Worm (Caenorhabditis elegans) whole organism, late embryonic: ENCODE measurements around the gene nipi-3.

Source experiments
- C08G9.2 ChIP-seq: sonication (generic microtip); optimal IDR thresholded peaks from 2 replicates; lab custom pipeline; 2016; ENCODE audit warnings: mild to moderate bottlenecking, missing genetic modification characterization, moderate library complexity, missing compliant biosample characterization
- F13H6.1 ChIP-seq: sonication (generic microtip); optimal IDR thresholded peaks from 2 replicates; lab custom pipeline; 2016; ENCODE audit warnings: missing genetic modification characterization, missing compliant biosample characterization
- ceh-14 ChIP-seq: sonication (generic microtip); optimal IDR thresholded peaks from 2 replicates; lab custom pipeline; 2016; ENCODE audit warnings: missing genotype, missing genetic modification characterization, missing compliant biosample characterization
- ceh-18 ChIP-seq: sonication (generic microtip); optimal IDR thresholded peaks from 2 replicates; lab custom pipeline; 2016; ENCODE audit warnings: missing genetic modification characterization, missing compliant biosample characterization
- ceh-19 ChIP-seq: fragments of 200-800 bp; sonication (Bioruptor generic); optimal IDR thresholded peaks from 2 replicates; lab custom pipeline; 2018; ENCODE audit warnings: mild to moderate bottlenecking, missing genetic modification characterization, missing compliant biosample characterization
- ceh-24 ChIP-seq: sonication (generic microtip); optimal IDR thresholded peaks from 2 replicates; lab custom pipeline; 2016; ENCODE audit warnings: mild to moderate bottlenecking, missing genetic modification characterization, missing compliant biosample characterization
- ceh-30 ChIP-seq: fragments of 150-350 bp; optimal IDR thresholded peaks from 2 replicates; lab custom pipeline; 2014; ENCODE audit warnings: missing biosample characterization, missing genetic modification characterization
- ceh-31 ChIP-seq: sonication (generic microtip); optimal IDR thresholded peaks from 2 replicates; lab custom pipeline; 2016; ENCODE audit warnings: missing genetic modification characterization, missing compliant biosample characterization
- ceh-34 ChIP-seq: sonication (generic microtip); optimal IDR thresholded peaks from 2 replicates; lab custom pipeline; 2016; ENCODE audit warnings: mild to moderate bottlenecking, missing genetic modification characterization, missing compliant biosample characterization
- ceh-45 ChIP-seq: fragments of 200-800 bp; sonication (Bioruptor generic); IDR thresholded peaks from 2 replicates; pipeline ENCODE4 v1.3.6; 2022; ENCODE audit warnings: missing genetic modification reagents, missing genetic modification characterization, missing compliant biosample characterization
- ceh-48 ChIP-seq: sonication (generic microtip); optimal IDR thresholded peaks from 2 replicates; lab custom pipeline; 2016; ENCODE audit warnings: missing genetic modification characterization, inconsistent platforms, missing compliant biosample characterization
- che-1 ChIP-seq: sonication (generic microtip); optimal IDR thresholded peaks from 2 replicates; lab custom pipeline; 2016; ENCODE audit warnings: mild to moderate bottlenecking, missing genetic modification characterization, missing compliant biosample characterization
- dmd-4 ChIP-seq: sonication (generic microtip); optimal IDR thresholded peaks from 2 replicates; lab custom pipeline; 2016; ENCODE audit warnings: borderline replicate concordance, missing genetic modification characterization, missing compliant biosample characterization
- dve-1 ChIP-seq: sonication (generic microtip); optimal IDR thresholded peaks from 2 replicates; lab custom pipeline; 2017; ENCODE audit warnings: antibody characterized with exemption, mild to moderate bottlenecking, missing genetic modification characterization, missing compliant biosample characterization
- elt-4 ChIP-seq: sonication (generic microtip); optimal IDR thresholded peaks from 2 replicates; lab custom pipeline; 2016; ENCODE audit warnings: missing genetic modification characterization, missing compliant biosample characterization
- ets-4 ChIP-seq: sonication (generic microtip); optimal IDR thresholded peaks from 2 replicates; lab custom pipeline; 2016; ENCODE audit warnings: missing genetic modification characterization, missing compliant biosample characterization
- eyg-1 ChIP-seq: sonication (generic microtip); optimal IDR thresholded peaks from 2 replicates; lab custom pipeline; 2016; ENCODE audit warnings: missing genotype, missing genetic modification characterization, missing compliant biosample characterization
- fax-1 ChIP-seq: sonication (generic microtip); optimal IDR thresholded peaks from 2 replicates; lab custom pipeline; 2016; ENCODE audit warnings: missing genotype, missing genetic modification characterization, missing compliant biosample characterization
- hlh-13 ChIP-seq: fragments of 200-800 bp; sonication (Bioruptor generic); optimal IDR thresholded peaks from 2 replicates; lab custom pipeline; 2018; ENCODE audit warnings: mild to moderate bottlenecking, missing genetic modification characterization, missing compliant biosample characterization
- hlh-30 ChIP-seq: sonication (generic microtip); optimal IDR thresholded peaks from 2 replicates; lab custom pipeline; 2017; ENCODE audit warnings: antibody characterized with exemption, missing genetic modification characterization, missing compliant biosample characterization; ENCODE audit not compliant: insufficient read depth
- hlh-8 ChIP-seq: sonication (generic microtip); optimal IDR thresholded peaks from 2 replicates; lab custom pipeline; 2016; ENCODE audit warnings: missing genotype, missing genetic modification characterization, missing compliant biosample characterization
- madf-2 ChIP-seq: sonication (generic microtip); optimal IDR thresholded peaks from 2 replicates; lab custom pipeline; 2017; ENCODE audit warnings: missing genetic modification characterization, missing compliant biosample characterization
- mec-3 ChIP-seq: sonication (generic microtip); optimal IDR thresholded peaks from 2 replicates; lab custom pipeline; 2016; ENCODE audit warnings: borderline replicate concordance, missing genetic modification characterization, missing compliant biosample characterization
- nfya-1 ChIP-seq: sonication (generic microtip); optimal IDR thresholded peaks from 2 replicates; lab custom pipeline; 2017; ENCODE audit warnings: missing genetic modification characterization, mild to moderate bottlenecking, missing compliant biosample characterization, antibody characterized with exemption, moderate library complexity
- nhr-232 ChIP-seq: sonication (generic microtip); optimal IDR thresholded peaks from 2 replicates; lab custom pipeline; 2016; ENCODE audit warnings: missing genetic modification characterization, missing compliant biosample characterization
- npax-4 ChIP-seq: sonication (generic microtip); optimal IDR thresholded peaks from 2 replicates; lab custom pipeline; 2016; ENCODE audit warnings: missing genetic modification characterization, missing compliant biosample characterization
- pag-3 ChIP-seq: sonication (generic microtip); optimal IDR thresholded peaks from 2 replicates; lab custom pipeline; 2016; ENCODE audit warnings: missing compliant biosample characterization, missing genetic modification characterization, borderline replicate concordance
- pat-9 ChIP-seq: fragments of 200-800 bp; sonication (Bioruptor generic); optimal IDR thresholded peaks from 2 replicates; lab custom pipeline; 2018; ENCODE audit warnings: mild to moderate bottlenecking, missing genetic modification characterization, moderate library complexity, missing compliant biosample characterization
- pax-1 ChIP-seq: fragments of 150-350 bp; optimal IDR thresholded peaks from 2 replicates; lab custom pipeline; 2014; ENCODE audit warnings: missing biosample characterization, missing genetic modification characterization
- pha-2 ChIP-seq: sonication (generic microtip); optimal IDR thresholded peaks from 2 replicates; lab custom pipeline; 2017; ENCODE audit warnings: mild to moderate bottlenecking, missing genetic modification characterization, missing compliant biosample characterization
- pha-4 ChIP-seq: fragments of 150-350 bp; optimal IDR thresholded peaks from 2 replicates; lab custom pipeline; 2018; ENCODE audit warnings: missing biosample characterization, missing genetic modification reagents, missing genetic modification characterization
- pqm-1 ChIP-seq: sonication (generic microtip); optimal IDR thresholded peaks from 2 replicates; lab custom pipeline; 2016; ENCODE audit warnings: missing genetic modification characterization, missing compliant biosample characterization
- pros-1 ChIP-seq: fragments of 150-350 bp; optimal IDR thresholded peaks from 2 replicates; lab custom pipeline; 2014; ENCODE audit warnings: missing biosample characterization, missing genetic modification reagents, missing genetic modification characterization
- ref-2 ChIP-seq: sonication (generic microtip); optimal IDR thresholded peaks from 2 replicates; lab custom pipeline; 2016; ENCODE audit warnings: missing genetic modification characterization, missing compliant biosample characterization
- rnt-1 ChIP-seq: sonication (generic microtip); optimal IDR thresholded peaks from 2 replicates; lab custom pipeline; 2016; ENCODE audit warnings: missing genetic modification characterization, missing compliant biosample characterization
- sdc-2 ChIP-seq: sonication (generic microtip); optimal IDR thresholded peaks from 2 replicates; lab custom pipeline; 2016; ENCODE audit warnings: missing genotype, missing genetic modification characterization, missing compliant biosample characterization
- syd-9 ChIP-seq: sonication (generic microtip); optimal IDR thresholded peaks from 2 replicates; lab custom pipeline; 2016; ENCODE audit warnings: mild to moderate bottlenecking, missing genetic modification characterization, moderate library complexity, missing compliant biosample characterization
- tbx-2 ChIP-seq: sonication (generic microtip); optimal IDR thresholded peaks from 2 replicates; lab custom pipeline; 2016; ENCODE audit warnings: missing genetic modification characterization, missing compliant biosample characterization
- tbx-7 ChIP-seq: sonication (generic microtip); optimal IDR thresholded peaks from 2 replicates; lab custom pipeline; 2016; ENCODE audit warnings: missing genotype, missing genetic modification characterization, missing compliant biosample characterization
- unc-3 ChIP-seq, 2 experiments: fragments of 200-800 bp in 1 of 2; sonication (Bioruptor generic) in 1 of 2; sonication (generic microtip) in 1 of 2; conservative IDR thresholded peaks in 1 of 2; optimal IDR thresholded peaks in 1 of 2; 2 replicates each; pipeline versions ENCODE4 v1.3.6 to Lab custom; 2016 to 2022; ENCODE audit warnings: missing compliant biosample characterization in 2 of 2, missing genetic modification characterization in 2 of 2, missing genetic modification reagents in 1 of 2
- unc-42 ChIP-seq: sonication (generic microtip); optimal IDR thresholded peaks from 2 replicates; lab custom pipeline; 2016; ENCODE audit warnings: missing genotype, missing genetic modification characterization, missing compliant biosample characterization
- unc-55 ChIP-seq: sonication (generic microtip); optimal IDR thresholded peaks from 2 replicates; lab custom pipeline; 2017; ENCODE audit warnings: missing biosample characterization, missing genetic modification reagents, missing genetic modification characterization

The nipi-3 gene

DNA sequence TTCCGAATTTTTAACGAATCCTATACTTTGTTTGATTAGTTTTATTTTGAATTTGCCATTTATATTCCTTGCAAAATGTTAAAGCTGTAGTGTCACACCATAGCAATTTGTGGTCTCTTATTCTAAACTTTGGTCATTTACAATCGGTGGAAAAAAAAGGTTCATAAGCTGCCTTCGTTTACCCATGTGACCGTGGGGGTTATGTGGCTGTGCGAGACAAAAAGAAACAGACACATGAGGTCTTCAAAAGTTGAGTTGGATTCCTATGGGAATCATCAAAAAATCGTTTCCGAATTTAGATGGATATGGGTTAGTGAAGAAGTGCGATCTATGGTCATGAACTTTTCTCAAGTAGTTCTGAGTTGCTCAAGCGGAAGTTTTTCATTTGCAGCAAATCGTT, 43.4 kb upstream of the nipi-3 start:
- TF ChIP-seq ceh-45 (GFP tag; lab: Robert Waterston, UW) (no peak), hlh-8 (no peak)
- TF ChIP-seq, all 69 proteins: peak for 0

DNA sequence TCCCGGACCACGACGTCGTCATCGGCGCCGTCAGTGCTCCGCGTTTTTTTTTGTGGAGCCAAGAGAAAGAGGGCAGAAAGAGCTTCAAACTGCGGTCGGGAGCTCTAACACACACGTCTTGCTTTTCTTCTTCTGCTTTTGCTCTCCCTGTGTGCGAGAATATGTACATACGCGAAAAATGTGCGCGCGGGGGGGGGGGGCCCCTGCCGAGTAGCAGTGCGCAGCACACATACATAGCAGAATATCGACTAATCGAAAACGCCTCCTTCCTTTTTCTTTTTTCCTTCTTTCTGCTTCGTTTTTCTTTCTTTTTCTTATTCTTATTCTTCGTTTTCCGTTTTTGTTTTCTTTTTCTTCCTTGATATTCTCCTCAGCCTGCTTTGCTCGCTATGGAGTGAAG, 41.1 kb upstream of the nipi-3 start:
- no peak for TF ChIP-seq che-1
- TF ChIP-seq ceh-18 (tag; lab: Kevin White, UChicago) = peak; percentile 37
- TF ChIP-seq nhr-232 (tag; lab: Kevin White, UChicago) = no peak
- TF ChIP-seq pha-4 (tag; lab: Kevin White, UChicago) = no peak
- TF ChIP-seq unc-3 (GFP tag; conservative IDR thresholded peaks at IDR 0.05; lab: Robert Waterston, UW) = no peak; the same call in 1 of the 2 replicates
- TF ChIP-seq unc-3 (tag; optimal IDR thresholded peaks at IDR 0.05; lab: Kevin White, UChicago) = peak; percentile 15
- no peak for TF ChIP-seq hlh-13 (GFP tag; lab: Kevin White, UChicago)
- peak; percentile 86 for TF ChIP-seq ceh-48 (tag; lab: Kevin White, UChicago)
- TF ChIP-seq pqm-1 = no peak
- TF ChIP-seq elt-4 (tag; lab: Kevin White, UChicago) = no peak
- TF ChIP-seq ceh-19 (GFP tag; lab: Kevin White, UChicago) = peak; percentile 5
- TF ChIP-seq nfya-1 (tag; lab: Kevin White, UChicago) = peak; percentile 25
- TF ChIP-seq dve-1 (tag; lab: Kevin White, UChicago) = no peak
- TF ChIP-seq madf-2 (tag; lab: Kevin White, UChicago) = no peak
- no peak for TF ChIP-seq ceh-24 (tag; lab: Kevin White, UChicago)
- peak; percentile 51 for TF ChIP-seq unc-42
- peak; percentile 12 for TF ChIP-seq syd-9 (tag; lab: Kevin White, UChicago)
- TF ChIP-seq tbx-2 (tag; lab: Kevin White, UChicago) = peak; percentile 68
- TF ChIP-seq ceh-34 (tag; lab: Kevin White, UChicago) = peak; percentile 12
- TF ChIP-seq pat-9 (tag; lab: Kevin White, UChicago) = no peak
- peak; percentile 0 for TF ChIP-seq pros-1 (tag; lab: Kevin White, UChicago)
- no peak for TF ChIP-seq pha-2 (tag; lab: Kevin White, UChicago)
- no peak for TF ChIP-seq hlh-30 (tag; lab: Kevin White, UChicago)
- no peak for TF ChIP-seq pax-1 (tag; lab: Kevin White, UChicago)
- peak; percentile 70 for TF ChIP-seq ceh-31 (tag; lab: Kevin White, UChicago)

DNA sequence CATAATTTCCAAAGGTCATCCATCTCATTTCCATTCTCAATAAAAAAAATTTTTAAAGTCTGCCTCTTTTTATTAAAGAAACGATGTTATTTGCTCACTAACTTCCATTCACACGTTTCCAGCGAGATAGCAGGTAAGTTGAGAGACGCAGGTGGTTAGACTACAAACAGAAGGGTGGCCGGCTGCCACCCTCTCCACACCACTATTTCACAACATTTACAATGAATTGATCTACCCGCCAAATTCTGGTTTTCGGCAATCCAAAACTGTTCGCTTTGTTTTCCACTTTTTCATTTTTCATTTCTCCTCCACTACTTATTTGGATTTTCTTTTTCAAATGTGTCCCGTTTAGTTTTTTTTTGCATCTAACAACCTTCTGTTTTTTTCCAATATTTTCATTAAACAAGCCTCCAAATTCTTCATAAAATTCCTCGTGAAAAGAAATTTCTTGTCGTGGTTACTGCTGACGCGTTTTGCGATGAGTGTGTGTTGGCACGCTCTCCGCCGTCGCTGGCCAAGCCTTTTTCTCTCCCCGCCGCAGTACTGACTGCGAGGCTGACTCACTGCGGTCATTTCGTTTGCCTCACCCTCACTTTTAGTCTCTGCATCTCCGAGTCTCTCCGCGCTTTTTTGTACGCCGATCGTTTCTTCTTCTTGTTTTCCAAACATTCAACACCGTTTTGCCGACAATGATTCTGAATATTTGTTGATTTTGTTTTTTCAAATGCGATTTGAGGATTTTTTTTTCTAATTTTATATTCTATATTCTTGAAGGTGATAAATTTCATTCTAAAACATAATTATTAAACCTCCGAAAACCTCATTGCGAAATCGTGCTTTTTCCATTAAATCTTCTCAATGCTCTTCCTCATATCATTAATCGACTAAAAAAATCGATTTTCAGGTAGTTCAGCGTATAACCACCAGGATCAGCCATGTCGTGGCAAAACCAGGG, 39.5 kb upstream of the nipi-3 start, which contains the start of gene dyn-1:
Gene dyn-1 (plus strand): TSS at position 905 of the 955 bp plus-strand sequence.
- TF ChIP-seq nfya-1 (tag; lab: Kevin White, UChicago) = no peak
- TF ChIP-seq ceh-30 (tag; lab: Kevin White, UChicago) = no peak
- TF ChIP-seq elt-4 (tag; lab: Kevin White, UChicago) = no peak
- no peak for TF ChIP-seq unc-3 (GFP tag; conservative IDR thresholded peaks at IDR 0.05; lab: Robert Waterston, UW)
- TF ChIP-seq unc-3 (tag; optimal IDR thresholded peaks at IDR 0.05; lab: Kevin White, UChicago) = no peak
- TF ChIP-seq ets-4 (tag; lab: Kevin White, UChicago) = peak; percentile 7
- no peak for TF ChIP-seq pag-3 (tag; lab: Kevin White, UChicago)
- TF ChIP-seq unc-42 = no peak
- peak; percentile 19 for TF ChIP-seq ref-2 (tag; lab: Kevin White, UChicago)
- peak; percentile 24 for TF ChIP-seq C08G9.2
- peak; percentile 36 for TF ChIP-seq ceh-34 (tag; lab: Kevin White, UChicago)
- TF ChIP-seq dmd-4 = no peak
- TF ChIP-seq sdc-2 (tag; lab: Kevin White, UChicago) = peak; percentile 60
- TF ChIP-seq pros-1 (tag; lab: Kevin White, UChicago) = no peak
- no peak for TF ChIP-seq tbx-7
- peak; percentile 77 for TF ChIP-seq ceh-18 (tag; lab: Kevin White, UChicago)
- TF ChIP-seq fax-1 (tag; lab: Kevin White, UChicago) = no peak
- TF ChIP-seq tbx-2 (tag; lab: Kevin White, UChicago) = no peak
- peak; percentile 3 for TF ChIP-seq unc-55 (GFP tag; lab: Kevin White, UChicago)
- no peak for TF ChIP-seq npax-4 (tag; lab: Kevin White, UChicago)
- TF ChIP-seq eyg-1 (tag; lab: Kevin White, UChicago) = no peak
- TF ChIP-seq mec-3 (tag; lab: Kevin White, UChicago) = no peak
- TF ChIP-seq ceh-14 (tag; lab: Kevin White, UChicago) = no peak
- TF ChIP-seq syd-9 (tag; lab: Kevin White, UChicago) = peak; percentile 31
- no peak for TF ChIP-seq ceh-45 (GFP tag; lab: Robert Waterston, UW)
- peak; percentile 51 for TF ChIP-seq rnt-1 (tag; lab: Kevin White, UChicago)
- no peak for TF ChIP-seq F13H6.1 (tag; lab: Kevin White, UChicago)
